Fruit fly (Drosophila melanogaster) whole organism, larva: Measurements from ENCODE around the gene Ack.

Experiments
- noc ChIP-seq: fragments of 200-800 bp; sonication (Bioruptor generic); optimal IDR thresholded peaks from 3 replicates; lab custom pipeline; 2019; ENCODE audit warnings: missing biosample characterization, mild to moderate bottlenecking, missing genetic modification characterization, moderate library complexity

Gene Ack

DNA sequence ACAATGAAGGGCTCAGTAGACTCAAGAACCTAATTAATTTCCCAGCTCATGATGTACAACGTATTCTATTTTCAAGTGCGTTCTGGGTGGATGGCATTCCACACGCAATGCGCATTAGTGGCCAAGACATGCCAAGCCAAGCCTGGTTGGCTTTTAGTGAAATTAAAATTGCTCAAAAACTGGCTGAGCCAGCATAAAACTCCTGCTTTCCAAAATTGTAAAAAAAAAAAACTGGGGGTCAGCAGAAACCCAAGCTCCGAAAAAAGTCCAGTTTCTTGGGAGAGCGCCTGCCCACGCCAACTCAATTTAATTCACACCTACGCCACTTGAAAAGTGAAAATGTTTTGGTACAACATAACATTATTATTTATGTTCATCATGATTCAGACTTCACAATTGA, 10.4 kb downstream of the Ack start:
- no peak for TF ChIP-seq noc

DNA sequence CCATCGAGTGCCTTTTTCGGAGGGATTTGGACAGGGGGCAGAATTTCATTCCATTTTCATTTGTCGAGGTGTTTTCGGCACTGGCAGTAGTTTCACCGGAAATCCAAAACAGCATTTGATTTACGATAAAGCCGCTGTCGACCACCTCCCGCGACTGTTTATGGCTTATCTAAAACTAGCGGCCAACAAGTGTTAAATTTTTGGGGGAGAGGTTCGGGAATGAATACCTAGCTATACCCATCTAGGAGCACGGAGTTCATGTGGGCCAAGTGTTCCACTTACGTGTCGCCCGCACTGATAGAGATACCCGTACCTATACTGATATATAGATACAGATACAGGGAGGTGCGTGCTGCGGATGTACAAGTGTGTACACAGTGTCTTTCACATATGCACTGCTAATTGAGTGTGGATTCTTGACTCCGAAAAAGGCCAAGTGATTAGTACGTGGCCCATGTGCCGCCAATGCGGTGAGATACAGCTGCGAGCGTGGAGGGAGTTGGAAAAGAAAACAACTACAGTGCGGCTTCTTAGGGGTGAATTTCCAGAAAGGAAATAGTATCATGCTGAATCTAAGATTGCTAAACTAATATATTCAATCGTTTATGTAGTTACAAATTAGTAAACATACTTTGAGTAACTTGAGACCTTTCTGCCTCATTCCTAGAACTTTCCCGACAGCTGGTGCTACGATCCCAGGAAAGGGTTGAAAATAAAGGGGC, 11.8 kb downstream of the Ack start:
- no peak for TF ChIP-seq noc

DNA sequence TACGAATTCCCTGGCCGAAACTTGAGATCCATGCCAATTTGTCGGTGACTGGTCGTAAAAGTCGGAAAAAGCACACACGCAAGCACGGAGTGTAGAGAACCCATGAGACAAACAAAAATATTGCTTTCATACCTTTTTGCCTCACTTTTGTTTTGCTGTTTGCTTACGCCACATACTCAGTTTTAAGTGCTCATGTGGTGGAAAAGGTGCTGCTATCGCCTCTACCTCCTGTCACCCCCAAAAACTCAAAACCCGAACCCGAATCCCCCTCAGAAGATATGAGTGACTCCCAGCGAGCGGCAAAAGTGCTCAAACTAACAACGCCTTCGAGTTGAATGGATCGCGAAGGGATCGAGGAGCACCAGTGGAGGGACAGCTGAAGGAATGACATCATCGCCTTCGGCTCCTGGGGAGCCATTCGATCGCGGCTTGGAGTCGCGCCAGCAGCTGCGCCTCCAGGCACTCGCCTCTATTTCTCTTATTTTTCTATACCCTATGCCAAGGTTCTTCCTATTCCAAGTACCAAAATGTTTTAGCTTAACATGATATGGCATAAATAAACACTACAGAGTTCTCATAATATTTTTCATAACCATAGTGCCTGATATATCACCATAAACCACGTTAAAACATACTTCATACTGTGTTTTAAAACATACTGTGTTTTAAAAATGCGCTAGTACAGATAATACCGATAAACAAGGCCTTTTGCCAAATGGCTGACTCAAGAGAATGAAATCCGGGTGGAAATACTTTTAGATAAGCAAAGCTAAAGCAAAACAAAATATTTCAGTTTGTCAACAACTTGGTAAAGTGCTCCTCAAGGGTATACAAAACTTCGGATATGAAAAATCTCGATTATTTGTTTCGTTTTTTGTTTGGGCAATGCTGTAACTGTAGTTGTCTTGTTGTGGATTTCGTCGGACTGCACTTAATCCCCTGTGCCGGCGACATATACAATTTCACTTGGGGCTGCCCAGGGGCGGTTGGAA, 12.7 kb downstream of the Ack start:
- TF ChIP-seq noc, result no peak

DNA sequence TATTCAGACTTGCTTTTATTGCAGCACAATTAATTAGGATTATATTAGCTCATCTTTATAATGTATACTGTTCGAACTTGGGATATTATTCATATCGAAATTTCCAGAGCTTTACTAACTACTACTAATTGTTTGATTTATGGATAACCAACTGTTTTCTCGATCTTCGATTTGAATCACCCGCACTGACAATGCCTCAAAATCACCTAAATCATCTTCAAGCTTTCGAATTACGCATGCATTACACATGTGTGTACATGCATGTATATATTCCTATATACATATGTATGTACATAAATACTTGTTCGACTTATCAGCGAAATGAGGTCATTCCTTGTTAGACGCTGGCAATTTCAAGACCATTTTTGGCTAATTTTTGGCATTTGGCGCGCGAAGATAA, 13.6 kb downstream of the Ack start:
- TF ChIP-seq noc, result no peak

DNA sequence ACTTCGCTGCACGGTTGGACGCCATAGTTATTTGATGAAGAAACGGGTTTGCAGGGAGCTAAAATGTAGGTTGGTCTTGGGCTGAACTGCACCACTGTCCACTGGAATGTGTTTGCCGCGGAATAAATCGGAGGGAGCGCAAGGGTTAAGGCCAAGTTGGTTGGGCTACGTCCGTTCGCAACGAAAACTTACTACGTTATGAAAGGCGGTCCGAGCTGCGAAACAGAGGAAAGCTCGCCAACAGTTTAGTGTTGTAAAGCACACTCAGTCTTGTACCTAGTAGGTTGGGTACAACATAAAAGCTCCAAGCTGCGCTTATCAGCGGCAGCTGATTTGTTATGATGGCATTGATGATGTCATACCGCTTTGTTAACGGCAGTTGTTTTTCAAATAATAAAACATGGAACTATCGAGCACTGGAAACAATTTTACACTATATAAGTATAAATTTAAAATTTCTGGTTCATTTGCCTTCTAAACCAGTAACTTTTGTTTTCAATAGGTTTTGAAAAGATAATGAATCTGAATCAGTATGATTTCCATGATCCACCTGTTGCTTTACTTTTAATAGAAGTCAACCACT, 14.3 kb downstream of the Ack start, which contains the start of gene Chd64:
TSS of gene Chd64 (minus strand) at position 204 of the 583 bp plus-strand sequence.
- TF ChIP-seq noc, result peak; percentile 39

DNA sequence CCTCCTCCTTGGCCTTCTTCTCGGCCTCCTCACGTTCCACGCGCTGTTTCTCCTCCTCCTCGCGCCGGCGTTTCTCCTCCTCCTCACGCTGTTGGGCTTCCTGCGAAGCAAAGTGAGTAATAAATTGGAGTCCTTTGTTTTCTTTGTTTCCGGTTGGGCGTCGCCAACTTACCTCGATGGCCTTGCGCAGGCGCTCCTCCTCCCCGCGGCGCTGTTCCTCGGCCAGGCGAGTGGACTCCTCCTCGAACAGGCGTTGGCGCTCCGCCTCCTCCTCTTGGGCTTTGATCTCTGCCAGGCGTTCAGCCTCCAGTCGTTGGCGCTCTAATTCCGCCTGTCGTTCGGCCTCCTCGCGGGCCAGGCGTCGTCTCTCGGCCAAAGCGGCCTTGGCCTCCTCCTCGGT, 17.7 kb downstream of the Ack start:
- no peak for TF ChIP-seq noc

DNA sequence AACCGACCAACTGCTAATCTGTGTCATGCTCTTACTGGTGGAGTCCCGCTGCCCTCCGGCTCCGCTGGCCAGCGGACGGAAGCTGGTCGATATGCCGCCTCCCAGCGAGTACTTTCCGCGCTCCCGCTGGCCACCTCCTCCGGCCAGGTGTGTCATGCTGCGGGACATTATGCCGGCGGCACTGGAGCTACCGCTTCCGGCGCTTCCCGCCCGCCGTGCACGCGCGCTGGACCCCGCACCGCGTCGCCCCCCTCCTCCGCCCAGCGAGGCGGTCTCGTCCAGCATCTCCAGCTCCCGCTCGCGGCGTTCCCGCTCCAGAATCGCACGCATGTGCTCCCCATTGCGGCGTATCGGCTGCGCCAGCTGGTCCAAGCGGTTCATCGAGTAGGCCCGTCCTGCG, 20.6 kb downstream of the Ack start:
- TF ChIP-seq noc, result no peak

DNA sequence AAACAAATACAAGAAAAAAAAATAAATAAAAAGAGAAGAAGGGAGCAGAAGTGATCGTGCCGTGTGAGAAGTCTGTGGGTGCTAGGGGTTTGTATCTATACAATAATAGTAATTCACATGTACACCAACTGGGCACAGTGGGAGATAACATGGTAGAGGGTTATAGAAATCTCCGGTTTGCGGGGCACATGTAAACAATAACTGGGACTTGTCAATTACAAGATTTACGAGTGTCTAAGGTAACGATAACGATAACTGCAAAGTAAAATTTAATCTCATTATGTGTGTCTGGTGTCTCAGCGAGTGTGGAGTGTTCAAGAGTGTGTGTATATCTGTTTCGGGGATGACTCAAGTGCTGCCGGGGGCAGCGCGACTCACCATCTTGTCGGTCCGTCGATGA, 22.8 kb downstream of the Ack start:
- TF ChIP-seq noc, result no peak

DNA sequence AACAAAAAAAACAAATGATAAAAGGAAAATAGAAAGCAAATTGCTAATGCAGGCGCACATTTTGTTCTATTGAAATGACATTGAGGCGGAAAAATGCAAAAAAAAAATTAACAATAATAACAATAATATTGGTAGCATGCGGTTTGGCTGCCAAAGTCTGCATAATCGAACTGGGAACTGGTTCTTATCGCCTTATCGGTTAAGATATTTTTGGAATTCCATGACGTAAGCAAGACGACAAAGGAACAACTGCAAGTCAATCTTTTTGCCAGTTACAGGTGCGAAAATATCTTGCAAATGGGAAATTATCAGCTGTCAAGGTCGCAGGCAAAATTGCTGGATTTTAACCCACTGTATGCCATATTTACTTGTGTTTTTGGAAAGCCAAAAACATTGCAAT, 24.6 kb downstream of the Ack start:
- no peak for TF ChIP-seq noc

DNA sequence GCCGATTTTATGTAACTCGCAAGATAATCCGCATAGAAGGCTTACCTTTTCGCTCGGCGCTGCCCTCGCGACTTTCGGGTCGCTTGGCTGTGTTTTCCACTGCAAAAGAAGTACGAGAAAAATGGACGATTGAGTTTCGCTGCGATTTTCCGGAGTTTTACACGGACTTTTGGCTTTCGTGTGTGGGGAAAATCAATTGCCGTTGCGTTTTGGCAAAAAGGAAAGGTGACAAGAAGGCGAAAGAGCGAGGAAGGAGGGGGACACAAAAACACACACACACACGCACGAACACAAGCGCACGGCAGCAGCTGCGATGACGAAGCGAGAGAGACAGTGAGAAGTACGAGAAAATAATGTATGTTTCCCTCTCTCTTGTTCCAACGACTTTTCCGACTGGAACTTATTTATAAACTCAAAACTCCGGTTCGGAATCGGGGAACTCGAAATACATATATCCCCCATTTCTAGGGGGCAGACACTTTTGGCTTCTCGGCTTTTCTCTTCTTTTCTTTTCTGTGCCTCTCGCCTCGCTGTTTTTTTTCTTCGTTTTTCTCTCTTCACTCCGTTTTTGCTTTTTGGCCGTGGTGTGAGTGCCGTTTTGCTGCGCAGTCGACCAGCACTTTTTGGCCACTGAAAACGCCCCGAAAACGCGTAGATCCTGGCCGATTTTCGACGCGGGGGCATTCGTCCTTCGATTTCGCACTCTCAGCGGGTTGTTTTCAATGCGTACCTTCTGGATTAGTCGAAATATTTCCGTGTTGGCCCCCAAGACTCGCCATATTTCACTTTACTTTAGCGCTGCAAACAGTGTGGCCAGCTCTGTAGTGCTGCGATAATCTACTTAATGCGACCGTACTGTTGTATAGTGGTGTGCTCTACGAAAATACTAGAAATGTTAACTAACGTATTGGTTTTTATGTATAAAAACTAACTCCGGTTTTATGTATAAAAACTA, 26.0 kb downstream of the Ack start, which contains the start of gene ens:
TSS of gene ens (minus strand) at position 827 of the 955 bp plus-strand sequence.
- no peak for TF ChIP-seq noc

DNA sequence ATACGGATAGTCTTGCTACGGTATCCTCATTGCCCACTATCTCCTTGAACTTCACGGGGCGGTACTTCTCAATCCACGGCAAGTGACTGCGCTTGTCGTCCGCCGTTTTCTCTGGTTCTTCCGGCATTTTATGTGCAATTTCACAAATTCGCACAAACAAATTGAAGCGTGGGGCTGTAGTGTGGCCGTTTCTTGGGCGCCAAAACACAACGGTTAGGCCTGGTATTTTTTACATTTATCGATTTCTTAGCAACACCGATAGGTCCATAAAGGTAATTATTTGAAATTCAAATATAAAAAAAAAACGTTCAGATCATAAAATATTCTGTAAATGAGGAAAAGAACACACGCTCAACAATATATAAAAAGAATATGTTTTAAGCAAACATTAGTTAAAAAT, 27.9 kb downstream of the Ack start, which contains the start of gene RfC4:
TSS of gene RfC4 (minus strand) at position 182 of the 400 bp plus-strand sequence.
- no peak for TF ChIP-seq noc

DNA sequence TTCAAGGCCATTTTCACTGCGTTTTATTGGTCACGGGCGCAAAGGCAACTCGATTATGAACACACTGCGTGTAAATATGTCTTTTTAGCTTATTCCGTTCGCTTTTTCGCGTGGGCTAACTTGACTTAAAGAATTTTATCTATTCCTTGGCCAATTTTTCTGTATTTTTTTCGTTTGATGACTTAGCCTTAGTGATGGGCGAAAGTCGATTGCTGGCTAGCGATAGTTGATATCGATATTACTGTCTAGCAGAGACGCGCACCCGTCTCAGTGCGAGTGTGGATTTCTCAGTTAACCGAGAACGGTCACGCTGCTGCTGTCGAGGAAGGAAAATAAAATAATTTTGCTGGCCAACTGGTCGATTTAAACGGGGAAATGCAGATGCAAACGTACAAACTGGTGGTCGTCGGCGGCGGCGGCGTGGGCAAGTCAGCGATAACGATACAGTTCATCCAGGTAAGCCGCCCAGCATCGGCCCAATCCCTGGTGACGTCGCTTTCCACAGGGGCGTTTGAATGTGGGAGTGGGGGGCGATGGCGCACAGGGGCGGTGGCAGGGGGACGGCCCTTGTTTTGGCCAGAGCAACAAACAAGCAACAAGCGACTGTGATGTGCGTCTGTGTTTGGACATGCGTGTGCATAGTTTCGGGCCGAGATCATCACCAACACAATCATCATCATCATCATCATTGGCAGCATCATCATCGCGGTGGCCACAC, 31.0 kb downstream of the Ack start, which contains the start of the genes Rop and Ras64B:
TSS of gene Rop (minus strand) at position 193 of the 718 bp plus-strand sequence.
TSS of gene Ras64B (plus strand) at position 273 of the 718 bp plus-strand sequence.
- peak; percentile 27 for TF ChIP-seq noc

DNA sequence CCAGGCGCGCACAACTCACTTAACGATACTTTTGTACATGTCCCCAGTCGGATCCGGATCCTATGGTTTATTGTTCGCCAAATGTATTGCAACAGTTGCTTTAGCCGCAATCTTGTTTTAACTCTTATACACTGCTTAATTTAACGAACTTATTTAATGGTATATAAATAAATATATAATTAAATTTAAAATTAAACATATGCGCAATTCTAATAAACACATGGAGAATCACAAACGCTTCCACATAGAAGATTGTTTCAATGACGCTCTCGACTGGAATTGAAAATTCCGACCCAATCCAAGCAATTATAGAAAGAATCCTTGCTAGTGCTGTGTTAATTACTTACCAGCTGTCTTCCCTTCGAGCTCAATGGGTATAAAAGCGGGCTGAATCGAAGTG, 33.2 kb downstream of the Ack start, which contains the start of gene Akh:
TSS of gene Akh (plus strand) at position 301 of the 400 bp plus-strand sequence.
- TF ChIP-seq noc, result no peak

DNA sequence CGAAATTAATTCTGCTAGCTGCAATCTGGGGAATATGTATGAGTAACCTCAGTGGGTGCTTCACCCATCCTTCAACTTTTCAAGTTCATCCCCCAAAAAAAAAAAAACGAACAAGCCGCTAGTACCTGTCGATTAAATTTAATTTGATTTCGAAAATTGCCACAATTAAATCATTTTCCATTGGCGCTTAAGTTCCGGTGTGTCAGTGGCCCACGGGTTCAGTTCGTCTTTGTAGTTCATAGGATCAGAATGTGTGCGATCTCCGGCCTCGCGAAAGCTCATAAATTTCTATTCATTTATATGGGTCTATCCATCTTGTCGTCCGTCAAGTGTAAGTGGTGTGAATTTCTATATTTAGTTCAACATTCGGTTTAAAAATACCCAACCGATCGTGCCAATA, 34.1 kb downstream of the Ack start, which contains the start of gene CG32260:
TSS of gene CG32260 (plus strand) at position 301 of the 400 bp plus-strand sequence.
- TF ChIP-seq noc, result no peak

DNA sequence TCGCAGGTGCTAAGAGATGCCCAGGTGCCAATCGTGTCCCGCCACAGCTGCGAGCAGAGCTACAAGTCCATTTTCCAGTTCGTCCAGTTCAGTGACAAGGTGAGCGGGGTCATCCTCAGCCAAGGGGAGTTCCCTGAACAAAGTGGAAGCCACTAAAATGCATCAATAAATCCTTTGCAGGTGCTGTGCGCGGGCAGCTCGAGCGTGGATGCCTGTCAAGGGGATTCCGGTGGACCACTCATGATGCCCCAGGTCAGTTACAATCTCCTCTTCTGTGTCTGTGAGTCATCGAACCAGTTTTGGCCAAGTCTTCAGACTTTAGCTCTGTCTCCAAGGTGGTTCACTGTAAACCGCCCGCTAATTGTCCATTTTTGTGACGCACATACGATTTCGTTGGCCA, 37.2 kb downstream of the Ack start:
- TF ChIP-seq noc, result no peak
